Worm (Caenorhabditis elegans): ENCODE results near the gene ZK970.8.

DNA sequence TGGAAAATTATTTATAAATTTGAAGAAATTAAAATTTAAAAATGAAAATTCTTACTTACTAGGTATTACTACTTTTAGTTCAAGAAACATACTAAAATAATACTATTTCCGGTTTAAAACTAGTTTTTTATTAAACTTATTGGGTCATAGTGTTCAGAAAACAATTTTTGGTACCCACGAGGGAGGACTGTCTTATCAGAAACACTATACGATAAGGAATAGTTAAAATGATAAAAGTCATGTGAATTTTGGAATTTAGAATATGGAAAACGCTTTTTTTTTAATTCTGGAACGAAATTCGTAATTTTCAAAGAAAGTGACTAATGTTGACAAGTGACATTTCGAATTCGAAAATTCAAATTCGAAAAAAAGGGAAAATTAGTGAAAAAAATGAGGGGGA lies 27.8 kb upstream of the ZK970.8 start:
- TF ChIP-seq nhr-77 (tag; optimal IDR thresholded peaks at IDR 0.05) (no peak), nhr-42 (GFP tag; IDR thresholded peaks at IDR 0.05) (no peak)

Measured in whole organism, L4 larva.